Worm (Caenorhabditis elegans): Measurements from ENCODE around the gene duxl-1.
"Not testable (repeated sequence)": the region's sequence is repeated elsewhere in the genome, so short reads cannot be mapped to it uniquely, and the experiment has no call there.

Gene duxl-1

DNA sequence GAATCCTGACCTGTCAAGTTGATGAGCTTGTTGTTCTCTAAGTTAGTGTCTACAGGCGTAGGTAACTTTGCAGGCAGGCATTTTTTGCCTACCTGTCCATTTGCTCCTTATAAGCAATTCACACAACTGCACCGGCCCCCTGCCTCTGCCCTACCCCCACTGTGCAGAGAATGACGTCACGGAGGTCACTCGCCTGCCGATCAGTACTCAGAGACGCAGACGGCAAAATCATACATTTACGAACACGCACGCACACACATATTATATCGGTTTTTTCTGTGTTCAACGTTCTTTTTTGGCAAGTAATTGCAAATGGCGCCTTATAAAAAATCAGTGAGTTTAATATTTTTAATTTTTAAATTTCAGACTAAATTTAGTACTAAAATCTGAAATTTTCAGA lies at the start of gene duxl-1:
TSS of gene duxl-1 (plus strand) at position 184 of the 400 bp plus-strand sequence.
- TF ChIP-seq unc-62 (GFP tag; optimal IDR thresholded peaks at IDR 0.05), result no peak

- no peak for TF ChIP-seq unc-62 (GFP tag; optimal IDR thresholded peaks at IDR 0.05)
These were observed 49.5 kb upstream of the duxl-1 start, which contains the start of gene fbxa-164 for ce11 chrII:1613972-1614371. Gene fbxa-164, minus strand, starts transcription at chrII:1614072.

DNA sequence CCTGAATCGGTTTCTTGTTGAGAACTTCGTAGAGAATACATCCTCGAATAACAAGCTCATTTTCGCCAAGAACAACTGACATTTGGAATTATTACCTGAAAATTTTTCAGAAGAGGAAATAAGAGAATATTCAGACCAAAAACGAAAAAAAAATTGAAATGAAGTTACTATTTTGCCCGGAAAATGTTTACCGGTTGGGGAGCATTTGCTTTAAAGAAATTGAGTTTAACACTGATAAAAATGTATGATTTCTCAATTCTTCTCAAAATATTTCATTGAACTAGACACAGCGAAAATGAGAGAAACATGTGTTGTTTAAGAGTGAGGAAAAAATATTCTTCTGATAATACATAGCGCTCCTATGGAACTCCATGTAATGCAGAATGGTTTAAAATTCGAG lies 47.1 kb upstream of the duxl-1 start, which contains the start of gene fbxa-165:
TSS of gene fbxa-165 (minus strand) at position 101 of the 400 bp plus-strand sequence.
- TF ChIP-seq unc-62 (GFP tag; optimal IDR thresholded peaks at IDR 0.05), result no peak

- no peak for TF ChIP-seq unc-62 (GFP tag; optimal IDR thresholded peaks at IDR 0.05)
These were observed 44.6 kb upstream of the duxl-1 start, which contains the start of gene fbxa-166 for ce11 chrII:1618948-1619347. Gene fbxa-166, minus strand, starts transcription at chrII:1619048.

DNA sequence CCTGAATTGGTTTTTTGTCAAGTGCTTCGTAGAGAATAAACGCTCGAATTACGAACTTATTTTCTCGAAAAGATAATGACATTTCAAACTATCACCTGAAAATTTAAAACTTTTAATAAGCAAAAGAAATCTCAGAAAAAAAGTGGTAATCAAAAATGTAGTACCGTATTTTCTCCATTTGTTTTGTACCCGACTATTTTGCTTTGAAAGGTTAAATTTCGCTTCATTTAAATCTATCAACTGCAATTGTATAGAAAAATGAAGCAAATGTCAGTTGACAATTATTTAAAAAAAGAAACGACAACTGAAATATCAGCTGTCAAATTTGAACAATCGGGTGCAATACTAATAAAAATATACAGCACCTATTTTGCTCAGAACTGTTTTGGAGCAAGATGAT lies 42.3 kb upstream of the duxl-1 start, which contains the start of gene fbxa-158:
TSS of gene fbxa-158 (minus strand) at position 101 of the 400 bp plus-strand sequence.
- no peak for TF ChIP-seq unc-62 (GFP tag; optimal IDR thresholded peaks at IDR 0.05)

DNA sequence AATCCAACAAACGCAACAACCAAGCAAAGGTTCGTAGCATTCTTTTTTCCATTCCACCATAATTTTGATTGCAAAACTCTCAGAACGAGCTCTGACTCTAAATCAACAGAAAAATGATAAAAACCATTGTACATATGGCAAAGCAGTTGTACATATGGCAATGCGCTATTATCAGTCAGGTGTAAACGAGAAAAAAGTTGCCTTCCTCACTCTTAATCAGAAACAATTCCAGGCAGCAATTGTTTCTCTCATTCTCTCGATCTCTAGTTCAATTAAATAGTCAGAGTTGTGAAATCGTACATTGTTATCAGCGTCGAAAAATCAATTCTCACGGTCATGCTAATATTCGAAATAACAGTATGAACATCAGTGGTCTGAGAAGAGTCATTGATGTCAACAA lies 41.7 kb upstream of the duxl-1 start:
- no peak for TF ChIP-seq unc-62 (GFP tag; optimal IDR thresholded peaks at IDR 0.05)

ce11 chrII:1624572-1624971 lies 38.9 kb upstream of the duxl-1 start, which contains the start of gene fbxa-160:
Gene fbxa-160, minus strand, starts transcription at chrII:1624672.
- no peak for TF ChIP-seq unc-62 (GFP tag; optimal IDR thresholded peaks at IDR 0.05)

DNA sequence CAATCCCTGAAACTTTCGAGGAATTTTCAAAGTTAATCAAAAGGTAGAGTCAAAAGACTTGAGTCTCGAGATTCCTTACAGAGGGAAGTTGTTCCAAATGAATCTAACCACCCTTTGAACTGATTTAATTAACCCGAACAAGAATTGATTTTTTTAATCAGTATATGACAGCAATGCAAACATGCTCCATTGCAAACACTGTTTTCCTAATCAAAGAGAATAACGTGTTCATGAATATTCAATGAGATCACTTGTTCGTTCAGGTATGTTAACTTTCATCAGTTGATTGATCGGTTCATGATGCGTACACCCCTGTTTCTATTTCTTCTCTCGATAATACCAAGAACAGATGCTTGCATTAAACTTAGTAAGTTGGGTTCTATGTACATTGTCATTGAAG lies 37.8 kb upstream of the duxl-1 start, which contains the start of gene C08E3.14:
TSS of gene C08E3.14 (plus strand) at position 301 of the 400 bp plus-strand sequence.
- no peak for TF ChIP-seq unc-62 (GFP tag; optimal IDR thresholded peaks at IDR 0.05)

- not testable (repeated sequence) for TF ChIP-seq unc-62 (GFP tag; optimal IDR thresholded peaks at IDR 0.05)
These were observed 35.7 kb upstream of the duxl-1 start, which contains the start of gene C08E3.15 for ce11 chrII:1627783-1628182. Gene C08E3.15, minus strand, starts transcription at chrII:1627883.

DNA sequence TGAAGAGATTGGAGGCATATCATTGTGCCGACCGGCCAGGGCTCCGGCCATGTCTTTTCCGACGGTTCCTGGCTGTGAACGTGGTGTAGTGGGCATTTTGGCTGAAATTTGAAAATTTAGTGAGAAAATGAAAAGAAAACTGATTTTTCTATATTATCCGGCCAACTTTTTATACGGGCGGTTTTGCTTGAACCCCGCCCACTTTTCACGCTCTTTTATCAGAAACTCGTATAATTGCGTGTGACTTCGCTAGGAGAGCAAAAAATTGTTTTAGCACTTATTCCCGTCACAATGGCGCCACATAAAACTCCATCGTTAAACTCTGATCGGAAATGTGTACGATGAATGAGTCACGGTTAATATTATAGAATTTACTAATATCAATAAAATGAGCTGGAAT lies 31.3 kb upstream of the duxl-1 start, which contains the start of gene C08E3.13:
TSS of gene C08E3.13 (minus strand) at position 101 of the 400 bp plus-strand sequence.
- not testable (repeated sequence) for TF ChIP-seq unc-62 (GFP tag; optimal IDR thresholded peaks at IDR 0.05)

DNA sequence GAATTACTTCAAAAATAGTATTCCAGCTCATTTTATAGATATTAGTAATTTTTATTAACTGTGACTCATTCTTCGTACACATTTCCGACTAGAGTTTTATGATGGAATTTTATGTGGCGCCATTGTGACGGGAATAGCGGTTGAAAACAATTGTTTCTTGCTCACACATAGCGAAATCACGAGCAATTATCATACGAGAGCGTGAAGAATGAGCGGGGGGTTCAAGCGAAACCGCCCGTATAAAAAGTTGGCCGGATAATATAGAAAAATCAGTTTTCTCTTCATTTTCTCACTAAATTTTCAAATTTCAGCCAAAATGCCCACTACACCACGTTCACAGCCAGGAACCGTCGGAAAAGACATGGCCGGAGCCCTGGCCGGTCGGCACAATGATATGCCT lies 30.0 kb upstream of the duxl-1 start, which contains the start of gene C08E3.1:
TSS of gene C08E3.1 (plus strand) at position 301 of the 400 bp plus-strand sequence.
- TF ChIP-seq unc-62 (GFP tag; optimal IDR thresholded peaks at IDR 0.05), result not testable (repeated sequence)

DNA sequence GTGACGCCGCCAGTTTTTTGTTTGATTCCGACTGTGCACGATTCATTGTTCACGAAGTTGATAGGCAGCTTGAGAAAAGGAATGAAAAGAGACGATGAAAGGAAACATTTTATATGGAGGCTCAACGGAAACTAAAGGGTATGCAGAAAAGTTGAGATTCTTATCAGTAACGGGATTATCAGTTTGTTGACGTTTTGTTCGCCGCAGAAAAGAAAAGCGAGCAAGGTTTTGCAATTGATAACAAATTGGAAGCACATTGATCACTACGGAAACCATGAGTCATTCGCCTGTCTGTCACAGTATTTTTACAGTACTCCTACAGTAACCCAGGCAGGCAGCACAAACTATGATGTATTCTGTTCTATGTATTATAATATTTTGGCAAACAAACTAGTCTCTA lies 27.5 kb upstream of the duxl-1 start:
- TF ChIP-seq unc-62 (GFP tag; optimal IDR thresholded peaks at IDR 0.05), result no peak

DNA sequence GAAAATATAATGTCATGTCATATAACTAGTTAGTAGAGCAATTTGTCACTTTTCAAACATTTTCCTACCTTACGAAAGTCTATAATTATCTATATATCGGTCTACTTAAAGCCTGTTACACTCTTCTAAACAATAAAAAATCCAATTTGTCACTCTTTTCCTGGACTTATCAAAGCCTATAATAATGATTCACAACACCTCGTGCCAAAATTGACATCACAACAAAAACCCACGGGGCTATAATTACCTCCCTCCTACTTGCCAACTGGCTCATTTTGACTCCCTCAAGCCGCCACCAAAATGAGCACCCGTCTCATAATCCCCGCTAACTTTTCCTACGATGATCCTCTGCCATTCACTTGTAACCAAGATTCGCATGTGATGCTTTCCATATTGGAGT lies 27.1 kb upstream of the duxl-1 start, which contains the start of gene srg-20:
TSS of gene srg-20 (plus strand) at position 301 of the 400 bp plus-strand sequence.
- not testable (repeated sequence) for TF ChIP-seq unc-62 (GFP tag; optimal IDR thresholded peaks at IDR 0.05)

DNA sequence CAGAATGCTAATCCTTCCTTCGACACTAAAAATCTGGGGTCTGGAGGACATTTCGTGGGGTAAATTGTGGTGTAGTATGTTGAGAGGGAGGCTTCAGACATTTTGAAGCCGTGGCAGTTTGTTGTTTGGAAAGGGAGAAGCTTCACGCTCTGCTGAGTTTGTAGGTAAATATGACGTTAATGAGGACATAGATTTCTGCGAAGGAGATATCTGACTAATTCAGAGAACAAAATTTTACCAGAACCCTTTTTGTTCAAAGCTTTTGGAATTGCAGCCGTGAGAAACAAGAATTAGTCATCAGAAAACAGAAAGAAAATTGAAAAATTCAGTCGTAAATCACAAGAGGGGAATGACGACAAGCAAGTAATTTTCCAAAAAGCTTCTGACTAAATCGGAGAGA lies 23.0 kb upstream of the duxl-1 start, which contains the start of gene srh-72:
TSS of gene srh-72 (minus strand) at position 101 of the 400 bp plus-strand sequence.
- no peak for TF ChIP-seq unc-62 (GFP tag; optimal IDR thresholded peaks at IDR 0.05)

DNA sequence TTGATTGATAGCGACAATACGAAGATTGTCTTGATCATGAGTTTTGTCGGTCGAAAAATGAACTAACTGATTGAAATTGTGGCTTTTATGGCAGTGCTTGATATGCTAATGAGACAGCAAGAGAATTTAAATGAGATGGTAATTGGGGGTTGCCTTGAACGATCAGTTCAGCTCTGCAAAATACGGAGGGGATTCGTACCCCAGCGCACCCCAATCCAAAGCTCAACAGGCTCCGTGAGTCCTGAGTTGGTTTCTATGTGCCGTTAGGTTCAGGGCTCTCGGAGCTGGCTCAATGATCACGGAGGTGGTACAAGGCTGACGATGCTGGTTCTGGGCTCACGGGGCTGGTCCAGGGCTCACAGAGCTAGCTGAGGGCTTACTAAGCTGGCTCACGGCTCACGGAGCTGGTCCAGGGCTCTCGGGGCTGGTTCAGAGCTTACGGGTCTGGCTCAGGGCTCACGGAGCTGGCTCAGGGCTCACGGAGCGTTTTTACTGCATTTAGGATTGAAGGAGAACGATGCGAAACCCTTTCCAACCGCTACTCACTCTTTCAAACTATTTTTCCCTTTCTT lies 18.6 kb upstream of the duxl-1 start, which contains the start of gene ZC204.6:
TSS of gene ZC204.6 (minus strand) at position 51 of the 572 bp plus-strand sequence.
- TF ChIP-seq unc-62 (GFP tag; optimal IDR thresholded peaks at IDR 0.05), result no peak

DNA sequence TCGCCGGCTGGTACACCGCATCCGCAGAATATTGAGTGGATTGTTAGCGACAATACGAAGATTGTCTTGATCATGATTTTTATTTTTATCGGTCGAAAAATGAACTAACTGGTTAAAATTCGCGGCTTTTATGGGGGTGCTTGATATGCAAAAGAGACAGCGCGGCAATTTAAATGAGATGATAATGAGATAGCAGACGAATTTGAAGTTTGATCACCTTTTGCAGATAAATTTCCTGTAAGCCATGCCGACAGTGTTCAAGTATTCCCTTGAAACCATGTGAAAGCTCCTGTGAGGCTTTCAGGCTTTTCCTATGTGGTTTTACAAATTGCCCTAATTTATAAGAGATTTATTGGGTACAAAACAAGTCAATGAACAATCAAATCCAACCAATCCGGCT lies 17.3 kb upstream of the duxl-1 start, which contains the start of gene ZC204.17:
TSS of gene ZC204.17 (minus strand) at position 101 of the 400 bp plus-strand sequence.
- TF ChIP-seq unc-62 (GFP tag; optimal IDR thresholded peaks at IDR 0.05), result no peak

- no peak for TF ChIP-seq unc-62 (GFP tag; optimal IDR thresholded peaks at IDR 0.05)
These were observed 14.7 kb upstream of the duxl-1 start, which contains the start of gene fbxb-21 for ce11 chrII:1648768-1649167. Gene fbxb-21, minus strand, starts transcription at chrII:1648868.
